Fruit fly (Drosophila melanogaster) whole organism, embryonic: Measurements from ENCODE around the gene Gen.
A peak's percentile ranks its signal among the peaks of the same experiment; 100 is the strongest.

Experiments
- Atf6 ChIP-seq: fragments of 200-800 bp; sonication (Bioruptor generic); IDR thresholded peaks from 2 replicates; pipeline ENCODE4 v1.3.6; 2022; ENCODE audit warnings: missing biosample characterization, missing genetic modification characterization
- BEAF-32 ChIP-seq: fragments of 200-800 bp; sonication (Bioruptor generic); optimal IDR thresholded peaks from 3 replicates; lab custom pipeline; 2017; ENCODE audit warnings: missing biosample characterization, missing genetic modification characterization, mild to moderate bottlenecking, moderate library complexity, missing genetic modification reagents
- CG10267 ChIP-seq: fragments of 200-800 bp; sonication (Bioruptor generic); optimal IDR thresholded peaks from 2 replicates; lab custom pipeline; 2018; ENCODE audit warnings: missing biosample characterization, mild to moderate bottlenecking, missing genetic modification characterization, moderate library complexity
- CG11247 ChIP-seq: fragments of 200-800 bp; sonication (Bioruptor generic); IDR thresholded peaks from 2 replicates; pipeline ENCODE4 v1.3.6; 2022; ENCODE audit warnings: missing biosample characterization, missing genetic modification characterization
- CG12155 ChIP-seq: fragments of 200-800 bp; sonication (Bioruptor generic); optimal IDR thresholded peaks from 3 replicates; lab custom pipeline; 2016; ENCODE audit warnings: missing biosample characterization, missing genetic modification characterization
- CG12219 ChIP-seq: fragments of 200-800 bp; sonication (Bioruptor generic); optimal IDR thresholded peaks from 3 replicates; lab custom pipeline; 2018; ENCODE audit warnings: missing biosample characterization, mild to moderate bottlenecking, missing genetic modification characterization
- CG13296 ChIP-seq: fragments of 200-800 bp; sonication (Bioruptor generic); optimal IDR thresholded peaks from 3 replicates; lab custom pipeline; 2018; ENCODE audit warnings: missing biosample characterization, mild to moderate bottlenecking, missing genetic modification characterization
- CG15601 ChIP-seq: fragments of 200-800 bp; sonication (Bioruptor generic); optimal IDR thresholded peaks from 3 replicates; lab custom pipeline; 2019; ENCODE audit warnings: missing biosample characterization, mild to moderate bottlenecking, missing genetic modification characterization, moderate library complexity
- CG16815 ChIP-seq: fragments of 200-800 bp; sonication (Bioruptor generic); optimal IDR thresholded peaks from 3 replicates; lab custom pipeline; 2017; ENCODE audit warnings: missing biosample characterization, mild to moderate bottlenecking, missing genetic modification characterization
- CG32767 ChIP-seq: fragments of 200-800 bp; sonication (Bioruptor generic); IDR thresholded peaks from 2 replicates; pipeline ENCODE4 v1.3.6; 2022; ENCODE audit warnings: missing biosample characterization, missing genetic modification characterization
- CG34376 ChIP-seq: fragments of 200-800 bp; sonication (Bioruptor generic); optimal IDR thresholded peaks from 2 replicates; lab custom pipeline; 2018; ENCODE audit warnings: missing biosample characterization, mild to moderate bottlenecking, missing genetic modification characterization
- CG34422 ChIP-seq: fragments of 200-800 bp; sonication (Bioruptor generic); IDR thresholded peaks from 3 replicates; pipeline ENCODE4 v1.3.6; 2022; ENCODE audit warnings: missing biosample characterization, missing genetic modification characterization
- CG3995 ChIP-seq: fragments of 200-800 bp; sonication (Bioruptor generic); optimal IDR thresholded peaks from 3 replicates; lab custom pipeline; 2016; ENCODE audit warnings: missing biosample characterization, missing genetic modification characterization
- CG42726 ChIP-seq: fragments of 200-800 bp; sonication (Bioruptor generic); IDR thresholded peaks from 2 replicates; pipeline ENCODE4 v1.3.6; 2022; ENCODE audit warnings: missing biosample characterization, missing genetic modification characterization; ENCODE audit not compliant: partially characterized antibody
- CG5180 ChIP-seq: fragments of 200-800 bp; sonication (Bioruptor generic); optimal IDR thresholded peaks from 3 replicates; lab custom pipeline; 2017; ENCODE audit warnings: missing biosample characterization, missing genetic modification characterization, mild to moderate bottlenecking, moderate library complexity, missing genetic modification reagents
- CG6654 ChIP-seq: fragments of 200-800 bp; sonication (Bioruptor generic); optimal IDR thresholded peaks from 2 replicates; lab custom pipeline; 2017; ENCODE audit warnings: missing biosample characterization, mild to moderate bottlenecking, missing genetic modification characterization
- CG7372 ChIP-seq: fragments of 200-800 bp; sonication (Bioruptor generic); IDR thresholded peaks from 2 replicates; pipeline ENCODE4 v1.3.6; 2022; ENCODE audit warnings: missing biosample characterization, missing genetic modification characterization
- CG9437 ChIP-seq: fragments of 200-800 bp; sonication (Bioruptor generic); optimal IDR thresholded peaks from 2 replicates; lab custom pipeline; 2018; ENCODE audit warnings: missing biosample characterization, mild to moderate bottlenecking, missing genetic modification characterization
- CG9609 ChIP-seq: fragments of 200-800 bp; sonication (Bioruptor generic); optimal IDR thresholded peaks from 3 replicates; lab custom pipeline; 2016; ENCODE audit warnings: missing biosample characterization, missing genetic modification characterization
- Camta ChIP-seq: fragments of 200-800 bp; sonication (Bioruptor generic); optimal IDR thresholded peaks from 2 replicates; lab custom pipeline; 2016; ENCODE audit warnings: missing biosample characterization, missing genetic modification characterization
- D19B ChIP-seq: fragments of 200-800 bp; sonication (Bioruptor generic); optimal IDR thresholded peaks from 2 replicates; lab custom pipeline; 2017; ENCODE audit warnings: missing biosample characterization, mild to moderate bottlenecking, missing genetic modification characterization
- Dfd ChIP-seq, 2 experiments: fragments of >200 bp; optimal IDR thresholded peaks; 2 replicates each; lab custom pipeline; 2017; ENCODE audit warnings: missing biosample characterization in 2 of 2, missing genetic modification characterization in 2 of 2
- Doc3 ChIP-seq: fragments of 200-800 bp; sonication (Bioruptor generic); IDR thresholded peaks from 3 replicates; pipeline ENCODE4 v1.3.6; 2022; ENCODE audit warnings: missing biosample characterization, missing genetic modification characterization; ENCODE audit not compliant: partially characterized antibody
- Drgx ChIP-seq: fragments of 200-800 bp; sonication (Bioruptor generic); IDR thresholded peaks from 2 replicates; pipeline ENCODE4 v1.3.6; 2022; ENCODE audit warnings: missing biosample characterization, missing genetic modification characterization
- Ets97D ChIP-seq: fragments of 200-800 bp; sonication (Bioruptor generic); optimal IDR thresholded peaks from 3 replicates; lab custom pipeline; 2016; ENCODE audit warnings: missing biosample characterization, missing genetic modification characterization
- HLH3B ChIP-seq: fragments of 200-800 bp; sonication (Bioruptor generic); IDR thresholded peaks from 2 replicates; pipeline ENCODE4 v1.3.6; 2022; ENCODE audit warnings: missing biosample characterization, missing genetic modification characterization
- Hey ChIP-seq: fragments of 200-800 bp; sonication (Bioruptor generic); optimal IDR thresholded peaks from 3 replicates; lab custom pipeline; 2018; ENCODE audit warnings: missing biosample characterization, mild to moderate bottlenecking, missing genetic modification characterization
- Lpt ChIP-seq: fragments of >200 bp; optimal IDR thresholded peaks from 2 replicates; lab custom pipeline; 2018; ENCODE audit warnings: missing biosample characterization, missing genetic modification characterization
- NFAT ChIP-seq: fragments of 200-800 bp; sonication (Bioruptor generic); IDR thresholded peaks from 2 replicates; pipeline ENCODE4 v1.3.6; 2022; ENCODE audit warnings: missing biosample characterization, missing genetic modification characterization
- Rfx ChIP-seq: fragments of 200-800 bp; sonication (Bioruptor generic); IDR thresholded peaks from 2 replicates; pipeline ENCODE4 v1.3.6; 2022; ENCODE audit warnings: missing biosample characterization, missing genetic modification characterization
- Scr ChIP-seq: fragments of 200-800 bp; sonication (Bioruptor generic); IDR thresholded peaks from 2 replicates; pipeline ENCODE4 v1.3.6; 2022; ENCODE audit warnings: missing biosample characterization, missing genetic modification characterization; ENCODE audit not compliant: partially characterized antibody
- Sin3A ChIP-seq: fragments of >200 bp; optimal IDR thresholded peaks from 2 replicates; lab custom pipeline; 2018
- Ssrp ChIP-seq: fragments of 200-800 bp; sonication (Bioruptor generic); optimal IDR thresholded peaks from 2 replicates; lab custom pipeline; 2018; ENCODE audit warnings: missing biosample characterization, mild to moderate bottlenecking, missing genetic modification characterization, moderate library complexity
- ab ChIP-seq: fragments of 200-800 bp; sonication (Bioruptor generic); optimal IDR thresholded peaks from 2 replicates; lab custom pipeline; 2016; ENCODE audit warnings: missing biosample characterization, missing genetic modification characterization
- br ChIP-seq: fragments of >200 bp; optimal IDR thresholded peaks from 2 replicates; lab custom pipeline; 2017
- bsh ChIP-seq, 2 experiments: fragments of 200-800 bp; sonication (Bioruptor generic); optimal IDR thresholded peaks; 2 replicates each; lab custom pipeline; 2017 to 2018; ENCODE audit warnings: mild to moderate bottlenecking in 2 of 2, missing biosample characterization in 2 of 2, missing genetic modification characterization in 2 of 2, moderate library complexity in 1 of 2
- dm ChIP-seq: fragments of 200-800 bp; sonication (Bioruptor generic); optimal IDR thresholded peaks from 3 replicates; lab custom pipeline; 2016; ENCODE audit warnings: missing biosample characterization, missing genetic modification characterization
- gcm ChIP-seq: fragments of 200-800 bp; sonication (Bioruptor generic); optimal IDR thresholded peaks from 2 replicates; lab custom pipeline; 2019; ENCODE audit warnings: missing biosample characterization, mild to moderate bottlenecking, missing genetic modification characterization, moderate library complexity
- gfzf ChIP-seq: fragments of 200-800 bp; sonication (Bioruptor generic); optimal IDR thresholded peaks from 2 replicates; lab custom pipeline; 2016; ENCODE audit warnings: missing biosample characterization, mild to moderate bottlenecking, missing genetic modification characterization, moderate library complexity
- gsb ChIP-seq: fragments of 200-800 bp; sonication (Bioruptor generic); IDR thresholded peaks from 2 replicates; pipeline ENCODE4 v1.3.6; 2022; ENCODE audit warnings: missing biosample characterization, missing genetic modification characterization
- kah ChIP-seq: fragments of 200-800 bp; sonication (Bioruptor generic); optimal IDR thresholded peaks from 2 replicates; lab custom pipeline; 2018; ENCODE audit warnings: missing biosample characterization, mild to moderate bottlenecking, missing genetic modification characterization
- lab ChIP-seq: fragments of 200-800 bp; sonication (Bioruptor generic); optimal IDR thresholded peaks from 3 replicates; lab custom pipeline; 2017; ENCODE audit warnings: missing biosample characterization, missing genetic modification characterization, mild to moderate bottlenecking, moderate library complexity, missing genetic modification reagents
- lmd ChIP-seq: fragments of 200-800 bp; sonication (Bioruptor generic); IDR thresholded peaks from 2 replicates; pipeline ENCODE4 v1.3.6; 2022; ENCODE audit warnings: missing biosample characterization, missing genetic modification characterization
- nmo ChIP-seq: fragments of 200-800 bp; sonication (Bioruptor generic); optimal IDR thresholded peaks from 2 replicates; lab custom pipeline; 2018; ENCODE audit warnings: missing biosample characterization, mild to moderate bottlenecking, missing genetic modification characterization, moderate library complexity
- ro ChIP-seq: fragments of 200-800 bp; sonication (Bioruptor generic); IDR thresholded peaks from 2 replicates; pipeline ENCODE4 v1.3.6; 2022; ENCODE audit warnings: missing biosample characterization, missing genetic modification characterization
- row ChIP-seq: fragments of 200-800 bp; sonication (Bioruptor generic); IDR thresholded peaks from 3 replicates; pipeline ENCODE4 v1.3.6; 2022; ENCODE audit warnings: missing biosample characterization, missing genetic modification characterization
- sens ChIP-seq: fragments of 200-800 bp; sonication (Bioruptor generic); peaks from one replicate; lab custom pipeline; 2016; ENCODE audit warnings: missing biosample characterization, missing genetic modification characterization
- sna ChIP-seq: fragments of 200-800 bp; sonication (Bioruptor generic); IDR thresholded peaks from 2 replicates; pipeline ENCODE4 v1.3.6; 2022; ENCODE audit warnings: missing biosample characterization, missing genetic modification characterization; ENCODE audit not compliant: partially characterized antibody
- sr ChIP-seq: fragments of 200-800 bp; sonication (Bioruptor generic); IDR thresholded peaks from 3 replicates; pipeline ENCODE4 v1.3.6; 2022; ENCODE audit warnings: missing biosample characterization, missing genetic modification characterization
- twi ChIP-seq: fragments of 200-800 bp; optimal IDR thresholded peaks from 2 replicates; lab custom pipeline; 2019; ENCODE audit warnings: missing biosample characterization, mild to moderate bottlenecking, missing genetic modification characterization, moderate library complexity
- wdn ChIP-seq: fragments of 200-800 bp; sonication (Bioruptor generic); IDR thresholded peaks from 2 replicates; pipeline ENCODE4 v1.3.6; 2022; ENCODE audit warnings: missing biosample characterization, missing genetic modification characterization
- wor ChIP-seq: fragments of 200-800 bp; sonication (Bioruptor generic); IDR thresholded peaks from 2 replicates; pipeline ENCODE4 v1.3.6; 2022; ENCODE audit warnings: missing biosample characterization, missing genetic modification characterization

Gene Gen

DNA sequence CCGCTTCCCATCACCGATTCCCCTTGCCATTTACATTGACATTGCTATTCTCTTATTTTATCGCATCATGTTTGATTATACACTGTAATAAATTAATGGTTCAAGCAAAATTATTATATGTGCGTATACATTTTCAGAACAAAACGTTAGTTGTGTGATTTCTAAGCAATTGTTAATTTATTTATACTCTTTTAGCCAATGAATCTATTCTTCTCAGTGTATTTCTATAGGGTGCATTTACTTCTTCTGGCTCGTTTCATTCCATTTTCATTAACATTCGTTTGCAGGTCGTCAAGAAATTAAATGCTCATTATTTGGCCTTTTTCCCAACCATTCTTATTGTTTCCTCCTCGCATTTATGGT lies 35.4 kb upstream of the Gen start (continued):
- TF ChIP-seq Rfx (GFP tag; lab: Robert Waterston, UW) (peak; percentile 57), CG6654 (GFP tag; lab: Kevin White, UChicago) (peak; percentile 37), Atf6 (GFP tag; lab: Robert Waterston, UW) (peak; percentile 23; the same call in 1 of the 2 replicates), row (GFP tag; lab: Robert Waterston, UW) (peak; percentile 63), sens (GFP tag; lab: Kevin White, UChicago) (peak; percentile 94), dm (GFP tag; lab: Kevin White, UChicago) (no peak), Ets97D (GFP tag; lab: Kevin White, UChicago) (no peak), sna (no peak), Drgx (GFP tag; lab: Robert Waterston, UW) (peak; percentile 45; the same call in 1 of the 2 replicates), CG32767 (GFP tag; lab: Robert Waterston, UW) (peak; percentile 51; the same call in 1 of the 2 replicates), bsh (GFP tag; optimal IDR thresholded peaks at IDR 0.05; lab: Kevin White, UChicago) (peak in 1 of 2 experiments; percentile 87), Dfd (GFP tag; optimal IDR thresholded peaks at IDR 0.05; lab: Kevin White, UChicago) (no peak), lmd (GFP tag; lab: Robert Waterston, UW) (peak; percentile 71), br (no peak), CG12219 (GFP tag; lab: Kevin White, UChicago) (peak; percentile 11), kah (no peak), wdn (GFP tag; lab: Robert Waterston, UW) (no peak), HLH3B (peak; percentile 73), Hey (tag; lab: Kevin White, UChicago) (no peak), CG7372 (GFP tag; lab: Robert Waterston, UW) (0 out of 2 replicates have a peak, but pooled peaks have one; percentile 8), CG15601 (tag; lab: Kevin White, UChicago) (no peak), gfzf (GFP tag; lab: Kevin White, UChicago) (no peak), CG9609 (GFP tag; lab: Kevin White, UChicago) (peak; percentile 51), CG10267 (tag; lab: Kevin White, UChicago) (peak; percentile 21), D19B (peak; percentile 13), Lpt (GFP tag; lab: Kevin White, UChicago) (no peak), CG34376 (GFP tag; lab: Kevin White, UChicago) (no peak), CG5180 (no peak), gsb (no peak), CG13296 (GFP tag; lab: Kevin White, UChicago) (no peak), Scr (GFP tag; lab: Robert Waterston, UW) (no peak), CG11247 (GFP tag; lab: Robert Waterston, UW) (peak; percentile 71), CG16815 (peak; percentile 41), gcm (GFP tag; lab: Kevin White, UChicago) (no peak), sr (GFP tag; lab: Robert Waterston, UW) (no peak), Sin3A (lab: Kevin White, UChicago) (no peak), ab (no peak), twi (no peak), BEAF-32 (GFP tag; lab: Kevin White, UChicago) (no peak), CG9437 (no peak), lab (GFP tag; lab: Kevin White, UChicago) (peak; percentile 38), CG42726 (no peak), nmo (GFP tag; lab: Kevin White, UChicago) (peak; percentile 79), Doc3 (no peak), Ssrp (peak; percentile 77), CG34422 (peak; percentile 72; the same call in 2 of the 3 replicates), wor (GFP tag; lab: Robert Waterston, UW) (peak; percentile 35; the same call in 1 of the 2 replicates), CG12155 (GFP tag; lab: Kevin White, UChicago) (no peak), Camta (GFP tag; lab: Kevin White, UChicago) (peak; percentile 51), NFAT (no peak), CG3995 (GFP tag; lab: Kevin White, UChicago) (no peak), ro (GFP tag; lab: Robert Waterston, UW) (no peak; the same call in 1 of the 2 replicates)
